Fruit fly (Drosophila melanogaster) whole organism, embryonic: ENCODE results near the gene CG12035.

Source experiments
- Bgb ChIP-seq: fragments of 200-800 bp; sonication (Bioruptor generic); IDR thresholded peaks from 2 replicates; pipeline ENCODE4 v1.3.6; 2022; ENCODE audit warnings: missing biosample characterization, missing genetic modification characterization; ENCODE audit not compliant: partially characterized antibody
- HHEX ChIP-seq: fragments of 200-800 bp; sonication (Bioruptor generic); optimal IDR thresholded peaks from 3 replicates; lab custom pipeline; 2017; ENCODE audit warnings: missing biosample characterization, mild to moderate bottlenecking, missing genetic modification characterization, missing genetic modification reagents
- Sox102F ChIP-seq: fragments of 200-800 bp; sonication (Bioruptor generic); optimal IDR thresholded peaks from 2 replicates; lab custom pipeline; 2018; ENCODE audit warnings: missing biosample characterization, mild to moderate bottlenecking, missing genetic modification characterization, moderate library complexity
- Ssrp ChIP-seq: fragments of 200-800 bp; sonication (Bioruptor generic); optimal IDR thresholded peaks from 2 replicates; lab custom pipeline; 2018; ENCODE audit warnings: missing biosample characterization, mild to moderate bottlenecking, missing genetic modification characterization, moderate library complexity
- br ChIP-seq: fragments of >200 bp; optimal IDR thresholded peaks from 2 replicates; lab custom pipeline; 2017
- fd64A ChIP-seq: fragments of 200-800 bp; sonication (Bioruptor generic); optimal IDR thresholded peaks from 3 replicates; lab custom pipeline; 2018; ENCODE audit warnings: missing biosample characterization, mild to moderate bottlenecking, missing genetic modification characterization
- knrl ChIP-seq: fragments of 200-800 bp; sonication (Bioruptor generic); IDR thresholded peaks from 3 replicates; pipeline ENCODE4 v1.3.6; 2022; ENCODE audit warnings: missing biosample characterization, missing genetic modification characterization; ENCODE audit not compliant: partially characterized antibody
- org-1 ChIP-seq: fragments of 200-800 bp; sonication (Bioruptor generic); optimal IDR thresholded peaks from 2 replicates; lab custom pipeline; 2017; ENCODE audit warnings: missing biosample characterization, missing genetic modification characterization
- vnd ChIP-seq: fragments of 200-800 bp; sonication (Bioruptor generic); IDR thresholded peaks from 3 replicates; pipeline ENCODE4 v1.3.6; 2022; ENCODE audit warnings: missing biosample characterization, missing genetic modification characterization; ENCODE audit not compliant: partially characterized antibody

dm6 chr3L:1748218-1748617, 24.0 kb downstream of the CG12035 start:
- TF ChIP-seq fd64A (GFP tag; lab: Kevin White, UChicago) = no peak
- no peak for TF ChIP-seq Sox102F (GFP tag; lab: Kevin White, UChicago)
- TF ChIP-seq org-1 (GFP tag; lab: Kevin White, UChicago) = no peak
- no peak for TF ChIP-seq Ssrp (tag; lab: Kevin White, UChicago)
- no peak for TF ChIP-seq knrl (GFP tag; lab: Robert Waterston, UW)
- no peak for TF ChIP-seq Bgb (GFP tag; lab: Robert Waterston, UW)
- no peak for TF ChIP-seq br (lab: Kevin White, UChicago)
- TF ChIP-seq HHEX (GFP tag; lab: Kevin White, UChicago) = no peak
- no peak for TF ChIP-seq vnd (GFP tag; lab: Robert Waterston, UW)
